Worm (Caenorhabditis elegans) whole organism, L4 larva: ENCODE results near the gene acs-9.

Experiments
- F10B5.3 ChIP-seq: sonication (generic microtip); optimal IDR thresholded peaks from 2 replicates; lab custom pipeline; 2016; ENCODE audit warnings: mild to moderate bottlenecking, missing genetic modification characterization, missing compliant biosample characterization
- ceh-28 ChIP-seq: fragments of 150-350 bp; optimal IDR thresholded peaks from 2 replicates; lab custom pipeline; 2014; ENCODE audit warnings: missing biosample characterization, missing genetic modification reagents, missing genetic modification characterization
- daf-12 ChIP-seq: fragments of 150-350 bp; optimal IDR thresholded peaks from 2 replicates; lab custom pipeline; 2014; ENCODE audit warnings: missing biosample characterization, missing genetic modification reagents, missing genetic modification characterization
- egl-27 ChIP-seq: sonication (generic microtip); optimal IDR thresholded peaks from 3 replicates; lab custom pipeline; 2017; ENCODE audit warnings: missing biosample characterization, missing genetic modification reagents, missing genetic modification characterization
- nhr-11 ChIP-seq: fragments of 150-350 bp; optimal IDR thresholded peaks from 2 replicates; lab custom pipeline; 2014; ENCODE audit warnings: missing biosample characterization, missing genetic modification characterization
- pha-4 ChIP-seq, 2 experiments: fragments of 150-350 bp in 1 of 2; fragments of 200-800 bp in 1 of 2; sonication (Bioruptor generic) in 1 of 2; IDR thresholded peaks in 1 of 2; optimal IDR thresholded peaks in 1 of 2; 2 replicates each; pipeline versions ENCODE4 v1.3.6 to Lab custom; 2014 to 2022; ENCODE audit warnings: missing genetic modification characterization in 2 of 2, missing genetic modification reagents in 2 of 2, missing biosample characterization in 1 of 2, missing compliant biosample characterization in 1 of 2
- zip-11 ChIP-seq: fragments of 200-800 bp; sonication (Bioruptor generic); IDR thresholded peaks from 2 replicates; pipeline ENCODE4 v1.3.6; 2022; ENCODE audit warnings: missing genetic modification characterization, missing compliant biosample characterization
- ztf-11 ChIP-seq: fragments of 150-350 bp; optimal IDR thresholded peaks from 2 replicates; lab custom pipeline; 2014; ENCODE audit warnings: missing biosample characterization, missing genetic modification characterization

DNA sequence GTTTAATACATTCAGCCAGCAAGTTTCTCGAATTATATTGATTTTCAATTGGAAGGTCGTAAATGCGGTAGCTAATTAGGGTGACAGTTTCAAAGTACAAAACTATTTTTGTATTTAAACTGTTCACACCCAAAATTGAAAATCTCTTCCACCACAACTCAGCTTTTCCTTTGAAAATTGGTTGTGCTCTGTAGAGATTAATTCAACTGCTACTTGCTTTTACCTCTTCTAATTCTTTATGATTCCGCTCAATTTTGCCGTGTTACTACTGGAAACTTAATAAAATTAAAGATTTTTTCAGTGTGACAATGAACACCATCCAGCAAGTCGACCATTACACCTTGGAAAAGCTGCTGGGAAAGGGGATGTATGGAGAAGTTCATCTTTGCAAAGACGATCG lies 11.4 kb upstream of the acs-9 start, which contains the start of gene F39F10.3:
- TF ChIP-seq nhr-11 (tag; lab: Kevin White, UChicago) (no peak), zip-11 (GFP tag; lab: Robert Waterston, UW) (no peak), daf-12 (tag; lab: Kevin White, UChicago) (no peak), pha-4 (GFP tag; IDR thresholded peaks at IDR 0.05; lab: Robert Waterston, UW) (no peak), pha-4 (tag; optimal IDR thresholded peaks at IDR 0.05; lab: Kevin White, UChicago) (no peak), egl-27 (no peak), ceh-28 (tag; lab: Kevin White, UChicago) (no peak), ztf-11 (tag; lab: Kevin White, UChicago) (no peak), F10B5.3 (tag; lab: Kevin White, UChicago) (no peak)
